Worm (Caenorhabditis elegans) whole organism, L2 larva: ENCODE data around the gene twk-9.

Source experiments
- C34F6.9 ChIP-seq: fragments of 150-350 bp; optimal IDR thresholded peaks from 2 replicates; lab custom pipeline; 2014; ENCODE audit warnings: missing biosample characterization, missing genetic modification characterization
- F13H6.1 ChIP-seq: sonication (generic microtip); optimal IDR thresholded peaks from 2 replicates; lab custom pipeline; 2016; ENCODE audit warnings: missing genetic modification characterization, missing compliant biosample characterization
- R02D3.7 ChIP-seq: fragments of 150-350 bp; optimal IDR thresholded peaks from 2 replicates; lab custom pipeline; 2014; ENCODE audit warnings: missing biosample characterization, missing genetic modification characterization
- Y55F3AM.14 ChIP-seq: fragments of 200-800 bp; sonication (Bioruptor generic); optimal IDR thresholded peaks from 2 replicates; lab custom pipeline; 2018; ENCODE audit warnings: mild to moderate bottlenecking, missing genetic modification characterization, missing compliant biosample characterization
- ZK546.5 ChIP-seq: sonication (generic microtip); optimal IDR thresholded peaks from 2 replicates; lab custom pipeline; 2017; ENCODE audit warnings: missing biosample characterization, missing genetic modification characterization
- alr-1 ChIP-seq: fragments of 150-350 bp; optimal IDR thresholded peaks from 2 replicates; lab custom pipeline; 2014; ENCODE audit warnings: missing biosample characterization, missing genetic modification characterization
- aly-2 ChIP-seq: fragments of 150-350 bp; optimal IDR thresholded peaks from 2 replicates; lab custom pipeline; 2014; ENCODE audit warnings: missing biosample characterization, missing genetic modification characterization
- ama-1 ChIP-seq: fragments of 150-350 bp; optimal IDR thresholded peaks from 2 replicates; lab custom pipeline; 2018; ENCODE audit warnings: inconsistent platforms
- blmp-1 ChIP-seq: sonication (generic microtip); optimal IDR thresholded peaks from 2 replicates; lab custom pipeline; 2017; ENCODE audit warnings: missing genetic modification characterization, mild to moderate bottlenecking, missing compliant biosample characterization, antibody characterized with exemption, moderate library complexity; ENCODE audit not compliant: insufficient read depth
- ceh-16 ChIP-seq: fragments of 150-350 bp; optimal IDR thresholded peaks from 2 replicates; lab custom pipeline; 2014; ENCODE audit warnings: missing biosample characterization, missing genetic modification characterization
- ceh-82 ChIP-seq: fragments of 150-350 bp; optimal IDR thresholded peaks from 2 replicates; lab custom pipeline; 2014; ENCODE audit warnings: missing biosample characterization, missing genetic modification characterization
- crh-2 ChIP-seq: sonication (generic microtip); optimal IDR thresholded peaks from 2 replicates; lab custom pipeline; 2017; ENCODE audit warnings: missing biosample characterization, missing genetic modification characterization
- dmd-4 ChIP-seq: sonication (generic microtip); optimal IDR thresholded peaks from 2 replicates; lab custom pipeline; 2017; ENCODE audit warnings: missing biosample characterization, missing genetic modification characterization
- elt-1 ChIP-seq: fragments of 150-350 bp; optimal IDR thresholded peaks from 2 replicates; lab custom pipeline; 2014; ENCODE audit warnings: missing biosample characterization, missing genetic modification characterization
- elt-3 ChIP-seq: sonication (generic microtip); optimal IDR thresholded peaks from 2 replicates; lab custom pipeline; 2017; ENCODE audit warnings: missing biosample characterization, missing genetic modification characterization
- fos-1 ChIP-seq: fragments of 150-350 bp; optimal IDR thresholded peaks from 2 replicates; lab custom pipeline; 2014; ENCODE audit warnings: missing biosample characterization, missing genetic modification characterization
- gmeb-1 ChIP-seq: fragments of 150-350 bp; optimal IDR thresholded peaks from 2 replicates; lab custom pipeline; 2014; ENCODE audit warnings: missing biosample characterization, missing genetic modification characterization
- lin-11 ChIP-seq: fragments of 150-350 bp; sonication (generic microtip); optimal IDR thresholded peaks from 2 replicates; lab custom pipeline; 2014; ENCODE audit warnings: missing biosample characterization, missing genetic modification characterization, inconsistent platforms, mixed read lengths
- lin-13 ChIP-seq: fragments of 150-350 bp; optimal IDR thresholded peaks from 2 replicates; lab custom pipeline; 2014; ENCODE audit warnings: missing biosample characterization, missing genetic modification reagents, missing genetic modification characterization
- lin-39 ChIP-seq: fragments of 150-350 bp; optimal IDR thresholded peaks from 2 replicates; lab custom pipeline; 2014; ENCODE audit warnings: missing biosample characterization, missing genetic modification reagents, missing genetic modification characterization
- lsy-2 ChIP-seq, 2 experiments: fragments of 150-350 bp in 1 of 2; sonication (generic microtip) in 1 of 2; optimal IDR thresholded peaks; 2 replicates each; lab custom pipeline; 2014 to 2017; ENCODE audit warnings: missing biosample characterization in 2 of 2, missing genetic modification characterization in 2 of 2
- mab-5 ChIP-seq: fragments of 150-350 bp; optimal IDR thresholded peaks from 2 replicates; lab custom pipeline; 2014; ENCODE audit warnings: missing biosample characterization, missing genetic modification characterization
- mbf-1 ChIP-seq: sonication (generic microtip); optimal IDR thresholded peaks from 2 replicates; lab custom pipeline; 2017; ENCODE audit warnings: missing biosample characterization, missing genetic modification characterization
- mdl-1 ChIP-seq, 2 experiments: fragments of 150-350 bp in 1 of 2; sonication (generic microtip) in 1 of 2; optimal IDR thresholded peaks; 2 replicates each; lab custom pipeline; 2017; ENCODE audit warnings: missing biosample characterization in 2 of 2, missing genetic modification characterization in 2 of 2
- nhr-10 ChIP-seq: sonication (generic microtip); optimal IDR thresholded peaks from 2 replicates; lab custom pipeline; 2017; ENCODE audit warnings: missing biosample characterization, missing genetic modification characterization
- nhr-11 ChIP-seq: fragments of 150-350 bp; optimal IDR thresholded peaks from 2 replicates; lab custom pipeline; 2014; ENCODE audit warnings: missing biosample characterization, missing genetic modification characterization
- nhr-12 ChIP-seq: fragments of 150-350 bp; optimal IDR thresholded peaks from 2 replicates; lab custom pipeline; 2014; ENCODE audit warnings: missing biosample characterization, missing genetic modification characterization
- nhr-129 ChIP-seq: fragments of 150-350 bp; optimal IDR thresholded peaks from 2 replicates; lab custom pipeline; 2014; ENCODE audit warnings: missing biosample characterization, missing genetic modification characterization
- nhr-21 ChIP-seq: fragments of 150-350 bp; optimal IDR thresholded peaks from 2 replicates; lab custom pipeline; 2014; ENCODE audit warnings: missing biosample characterization, missing genetic modification characterization
- nhr-23 ChIP-seq: fragments of 150-350 bp; optimal IDR thresholded peaks from 2 replicates; lab custom pipeline; 2014; ENCODE audit warnings: missing biosample characterization, missing genetic modification reagents, missing genetic modification characterization
- nhr-237 ChIP-seq: fragments of 150-350 bp; optimal IDR thresholded peaks from 2 replicates; lab custom pipeline; 2014; ENCODE audit warnings: missing biosample characterization, missing genetic modification characterization
- nhr-25 ChIP-seq: fragments of 150-350 bp; sonication (generic microtip); optimal IDR thresholded peaks from 3 replicates; lab custom pipeline; 2014; ENCODE audit warnings: missing biosample characterization, missing genetic modification characterization
- nhr-6 ChIP-seq: fragments of 150-350 bp; optimal IDR thresholded peaks from 2 replicates; lab custom pipeline; 2014; ENCODE audit warnings: missing biosample characterization, missing genetic modification characterization
- nhr-77 ChIP-seq: fragments of 150-350 bp; optimal IDR thresholded peaks from 2 replicates; lab custom pipeline; 2014; ENCODE audit warnings: missing biosample characterization, missing genetic modification characterization
- peb-1 ChIP-seq: fragments of 150-350 bp; optimal IDR thresholded peaks from 2 replicates; lab custom pipeline; 2014; ENCODE audit warnings: missing biosample characterization, missing genetic modification characterization
- sem-4 ChIP-seq: fragments of 150-350 bp; optimal IDR thresholded peaks from 2 replicates; lab custom pipeline; 2014; ENCODE audit warnings: missing biosample characterization, missing genetic modification reagents, missing genetic modification characterization
- skn-1 ChIP-seq: sonication (generic microtip); optimal IDR thresholded peaks from 2 replicates; lab custom pipeline; 2017; ENCODE audit warnings: missing biosample characterization, missing genetic modification characterization
- sma-3 ChIP-seq: sonication (generic microtip); optimal IDR thresholded peaks from 2 replicates; lab custom pipeline; 2016; ENCODE audit warnings: missing genetic modification reagents, missing genetic modification characterization, missing compliant biosample characterization
- sma-9 ChIP-seq, 2 experiments: fragments of 150-350 bp in 1 of 2; sonication (generic microtip) in 1 of 2; optimal IDR thresholded peaks; 2 replicates each; lab custom pipeline; 2014 to 2016; ENCODE audit warnings: missing genetic modification characterization in 2 of 2, mild to moderate bottlenecking in 1 of 2, missing biosample characterization in 1 of 2, missing compliant biosample characterization in 1 of 2, missing genetic modification reagents in 1 of 2, moderate library complexity in 1 of 2
- snpc-4 ChIP-seq: fragments of 150-350 bp; optimal IDR thresholded peaks from 2 replicates; lab custom pipeline; 2014; ENCODE audit warnings: missing biosample characterization, missing genetic modification characterization
- unc-39 ChIP-seq: fragments of 150-350 bp; optimal IDR thresholded peaks from 2 replicates; lab custom pipeline; 2014; ENCODE audit warnings: missing biosample characterization, missing genetic modification characterization
- unc-55 ChIP-seq: fragments of 150-350 bp; sonication (generic microtip); optimal IDR thresholded peaks from 3 replicates; lab custom pipeline; 2014; ENCODE audit warnings: missing biosample characterization, missing genetic modification reagents, missing genetic modification characterization
- unc-62 ChIP-seq: fragments of 150-350 bp; optimal IDR thresholded peaks from 2 replicates; lab custom pipeline; 2014; ENCODE audit warnings: missing biosample characterization, missing genetic modification reagents, missing genetic modification characterization
- zag-1 ChIP-seq: fragments of 150-350 bp; optimal IDR thresholded peaks from 2 replicates; lab custom pipeline; 2014; ENCODE audit warnings: missing biosample characterization, missing genetic modification characterization
- ztf-1 ChIP-seq: fragments of 200-800 bp; sonication (Bioruptor generic); conservative IDR thresholded peaks from 2 replicates; pipeline ENCODE4 v1.3.6; 2022; ENCODE audit warnings: missing genetic modification characterization, missing compliant biosample characterization
- ztf-11 ChIP-seq: sonication (generic microtip); optimal IDR thresholded peaks from 2 replicates; lab custom pipeline; 2017; ENCODE audit warnings: missing biosample characterization, missing genetic modification characterization
- ztf-4 ChIP-seq: fragments of 150-350 bp; optimal IDR thresholded peaks from 2 replicates; lab custom pipeline; 2014; ENCODE audit warnings: missing biosample characterization, missing genetic modification characterization

twk-9 gene

DNA sequence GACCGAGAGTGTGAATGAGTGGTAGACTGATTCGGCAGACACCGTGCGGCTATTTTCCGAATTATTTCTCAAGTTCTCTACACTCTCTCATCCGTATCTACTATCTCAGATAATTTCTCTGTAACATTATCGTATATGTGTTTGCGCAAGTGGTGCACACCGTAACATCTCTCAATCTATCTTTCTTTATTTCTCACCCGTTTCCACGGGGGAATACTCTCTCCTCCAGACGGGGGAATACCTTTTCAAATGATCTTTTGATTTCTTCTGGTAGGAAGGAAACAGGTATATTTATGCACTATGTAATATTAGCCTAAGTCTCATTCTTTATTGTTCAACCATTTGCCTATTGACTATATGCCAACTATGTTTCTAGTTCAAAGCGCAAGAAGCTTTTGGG, 25.9 kb upstream of the twk-9 start:
- TF ChIP-seq F13H6.1 (peak; percentile 22), sma-9 (GFP tag; optimal IDR thresholded peaks at IDR 0.05; lab: Kevin White, UChicago) (peak; percentile 90), sma-9 (tag; optimal IDR thresholded peaks at IDR 0.05; lab: Kevin White, UChicago) (no peak), nhr-237 (tag; lab: Kevin White, UChicago) (no peak), ama-1 (lab: Kevin White, UChicago) (no peak), elt-1 (tag; lab: Kevin White, UChicago) (no peak)

DNA sequence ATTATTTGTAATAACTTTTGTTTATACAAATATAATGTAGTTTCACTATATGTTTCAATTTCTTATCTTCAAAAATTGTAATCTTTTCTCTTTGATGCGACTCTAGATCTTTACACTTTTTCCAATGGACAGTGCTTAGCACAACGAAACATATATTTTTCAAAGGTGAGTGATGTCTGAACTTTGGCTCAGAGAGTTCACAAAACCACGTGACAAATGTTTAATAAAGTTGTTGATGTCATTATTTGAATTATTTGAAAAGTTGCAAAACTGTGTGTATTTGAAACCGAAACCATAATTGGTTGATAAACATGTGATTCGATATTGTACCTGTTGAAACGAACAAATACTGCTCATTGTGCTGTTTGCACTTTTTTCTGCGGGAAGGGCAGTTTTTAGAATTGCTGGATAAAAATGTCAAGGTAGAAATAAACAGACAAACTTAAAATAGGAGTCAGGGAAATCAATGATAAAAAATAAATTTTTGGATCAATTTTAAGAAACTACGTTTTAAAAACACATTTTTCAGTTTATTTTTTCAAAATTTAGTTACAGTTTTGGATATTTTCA, 24.8 kb upstream of the twk-9 start:
- TF ChIP-seq F13H6.1 = peak; percentile 59
- no peak for TF ChIP-seq fos-1 (tag; lab: Kevin White, UChicago)
- TF ChIP-seq lsy-2 (tag; optimal IDR thresholded peaks at IDR 0.05; lab: Kevin White, UChicago) = peak in 1 of 2 experiments; percentile 39
- no peak for TF ChIP-seq Y55F3AM.14 (GFP tag; lab: Kevin White, UChicago)
- peak; percentile 3 for TF ChIP-seq nhr-129 (tag; lab: Kevin White, UChicago)
- TF ChIP-seq ztf-4 (tag; lab: Kevin White, UChicago) = peak; percentile 38
- TF ChIP-seq crh-2 (tag; lab: Kevin White, UChicago) = peak; percentile 44
- peak; percentile 77 for TF ChIP-seq sma-9 (GFP tag; optimal IDR thresholded peaks at IDR 0.05; lab: Kevin White, UChicago)
- TF ChIP-seq sma-9 (tag; optimal IDR thresholded peaks at IDR 0.05; lab: Kevin White, UChicago) = no peak

DNA sequence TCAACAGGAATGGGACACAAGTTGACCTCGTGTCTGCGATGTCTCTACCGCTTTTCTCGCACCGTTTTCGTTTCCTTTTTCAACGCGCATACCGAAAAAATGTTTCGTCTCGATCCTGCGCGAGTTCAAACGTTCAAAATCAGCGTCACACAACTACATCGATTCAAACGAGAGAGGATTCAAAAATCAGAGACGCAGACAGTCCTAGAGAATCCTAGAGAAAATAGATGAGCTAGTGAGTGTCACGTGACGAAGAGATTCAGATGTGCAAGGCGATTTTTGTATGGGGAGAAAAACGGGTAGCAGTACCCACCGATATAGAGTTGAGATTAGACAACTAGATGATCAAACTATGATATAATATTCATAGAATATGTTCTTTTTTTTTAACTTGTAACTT, 23.0 kb upstream of the twk-9 start:
- peak; percentile 61 for TF ChIP-seq blmp-1
- TF ChIP-seq lsy-2 (tag; optimal IDR thresholded peaks at IDR 0.05; lab: Kevin White, UChicago) = peak in 1 of 2 experiments; percentile 70
- no peak for TF ChIP-seq elt-3 (tag; lab: Kevin White, UChicago)
- no peak for TF ChIP-seq ztf-11 (tag; lab: Kevin White, UChicago)
- TF ChIP-seq zag-1 (tag; lab: Kevin White, UChicago) = no peak
- peak; percentile 37 for TF ChIP-seq fos-1 (tag; lab: Kevin White, UChicago)
- no peak for TF ChIP-seq skn-1
- peak; percentile 59 to 83 for TF ChIP-seq mdl-1 (tag; optimal IDR thresholded peaks at IDR 0.05; lab: Kevin White, UChicago)
- no peak for TF ChIP-seq nhr-12 (tag; lab: Kevin White, UChicago)
- no peak for TF ChIP-seq nhr-237 (tag; lab: Kevin White, UChicago)
- no peak for TF ChIP-seq nhr-23 (tag; lab: Kevin White, UChicago)
- TF ChIP-seq sma-3 (GFP tag; lab: Kevin White, UChicago) = peak; percentile 70
- TF ChIP-seq lin-11 (tag; lab: Kevin White, UChicago) = no peak
- TF ChIP-seq nhr-21 (tag; lab: Kevin White, UChicago) = peak; percentile 81
- TF ChIP-seq dmd-4 (tag; lab: Kevin White, UChicago) = no peak
- peak; percentile 65 for TF ChIP-seq nhr-129 (tag; lab: Kevin White, UChicago)
- TF ChIP-seq peb-1 = no peak
- TF ChIP-seq nhr-77 (tag; lab: Kevin White, UChicago) = no peak
- TF ChIP-seq ztf-1 (GFP tag; lab: Robert Waterston, UW) = no peak
- no peak for TF ChIP-seq mbf-1
- TF ChIP-seq lin-13 (GFP tag; lab: Kevin White, UChicago) = peak; percentile 26
- TF ChIP-seq nhr-6 (tag; lab: Kevin White, UChicago) = peak; percentile 81
- no peak for TF ChIP-seq unc-62 (GFP tag; lab: Kevin White, UChicago)
- no peak for TF ChIP-seq Y55F3AM.14 (GFP tag; lab: Kevin White, UChicago)
- TF ChIP-seq alr-1 (tag; lab: Kevin White, UChicago) = no peak
- TF ChIP-seq nhr-25 (tag; lab: Kevin White, UChicago) = peak; percentile 68
- no peak for TF ChIP-seq ceh-82 (tag; lab: Kevin White, UChicago)
- TF ChIP-seq ztf-4 (tag; lab: Kevin White, UChicago) = no peak
- no peak for TF ChIP-seq ceh-16 (tag; lab: Kevin White, UChicago)
- TF ChIP-seq crh-2 (tag; lab: Kevin White, UChicago) = peak; percentile 30
- TF ChIP-seq mab-5 (tag; lab: Kevin White, UChicago) = no peak
- TF ChIP-seq sma-9 (GFP tag; optimal IDR thresholded peaks at IDR 0.05; lab: Kevin White, UChicago) = peak; percentile 93
- no peak for TF ChIP-seq sma-9 (tag; optimal IDR thresholded peaks at IDR 0.05; lab: Kevin White, UChicago)
- no peak for TF ChIP-seq nhr-11 (tag; lab: Kevin White, UChicago)
- TF ChIP-seq sem-4 (tag; lab: Kevin White, UChicago) = peak; percentile 21
- peak; percentile 9 for TF ChIP-seq F13H6.1
- no peak for TF ChIP-seq aly-2 (tag; lab: Kevin White, UChicago)
- no peak for TF ChIP-seq snpc-4 (tag; lab: Kevin White, UChicago)
- no peak for TF ChIP-seq lin-39 (tag; lab: Kevin White, UChicago)
- TF ChIP-seq R02D3.7 (tag; lab: Kevin White, UChicago) = no peak
- TF ChIP-seq elt-1 (tag; lab: Kevin White, UChicago) = peak; percentile 77
- TF ChIP-seq nhr-10 (tag; lab: Kevin White, UChicago) = no peak
- TF ChIP-seq ama-1 (lab: Kevin White, UChicago) = no peak
- no peak for TF ChIP-seq C34F6.9 (tag; lab: Kevin White, UChicago)
- TF ChIP-seq unc-55 (GFP tag; lab: Kevin White, UChicago) = no peak
- TF ChIP-seq unc-39 (tag; lab: Kevin White, UChicago) = no peak
- peak; percentile 68 for TF ChIP-seq gmeb-1 (tag; lab: Kevin White, UChicago)
- no peak for TF ChIP-seq ZK546.5
